Worm (Caenorhabditis elegans): ENCODE data around the gene acs-4.
A peak's percentile ranks its signal among the peaks of the same experiment; 100 is the strongest.

Gene acs-4

DNA sequence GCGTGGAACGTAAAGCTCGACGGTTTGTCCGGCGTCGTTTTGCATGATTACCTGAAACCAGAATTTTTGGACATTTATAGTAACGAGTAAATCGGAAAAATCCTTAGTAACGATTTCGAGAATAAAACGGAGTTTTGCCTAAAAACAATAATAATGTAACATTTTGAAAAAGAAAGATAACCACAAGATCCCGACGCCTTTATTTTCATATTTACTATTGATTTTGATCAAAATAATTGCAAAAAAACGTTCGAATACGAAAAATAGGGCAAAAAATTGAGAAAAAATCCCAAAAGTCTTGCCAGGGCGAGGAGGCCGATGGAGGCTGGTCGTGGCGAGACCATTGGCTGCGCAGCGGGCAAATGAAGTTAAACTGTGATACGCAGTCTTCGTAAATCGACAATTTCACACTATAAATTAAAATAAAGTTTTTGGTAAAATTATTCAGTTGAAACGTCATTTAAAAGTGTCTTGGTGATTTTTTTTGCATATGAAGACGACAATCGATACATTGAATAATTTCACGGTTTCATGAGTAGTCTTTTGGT lies 22.0 kb downstream of the acs-4 start, which contains the start of gene rps-21 (continued):
- peak; percentile 63 for TF ChIP-seq grh-1 (GFP tag; IDR thresholded peaks at IDR 0.05)
- no peak for TF ChIP-seq alr-1 (tag; optimal IDR thresholded peaks at IDR 0.05; ENCODE audit: borderline replicate concordance)
- TF ChIP-seq unc-98 (GFP tag; IDR thresholded peaks at IDR 0.05), result no peak
- peak; percentile 27 for TF ChIP-seq zip-4 (GFP tag; optimal IDR thresholded peaks at IDR 0.05)
- TF ChIP-seq lir-3 (tag; optimal IDR thresholded peaks at IDR 0.05; ENCODE audit: poor library complexity), result peak; percentile 47
- peak; percentile 67 for TF ChIP-seq lin-13 (GFP tag; optimal IDR thresholded peaks at IDR 0.05)
- TF ChIP-seq hpl-2 (GFP tag; optimal IDR thresholded peaks at IDR 0.05), result peak; percentile 10
- TF ChIP-seq lin-15B (tag; optimal IDR thresholded peaks at IDR 0.05), result peak; percentile 83
- no peak for TF ChIP-seq aha-1 (tag; optimal IDR thresholded peaks at IDR 0.05)
- no peak for TF ChIP-seq ces-1 (GFP tag; optimal IDR thresholded peaks at IDR 0.05)
- peak; percentile 80 for TF ChIP-seq swsn-7 (tag; optimal IDR thresholded peaks at IDR 0.05)
- peak; percentile 84 for TF ChIP-seq nhr-47 (tag; optimal IDR thresholded peaks at IDR 0.05)
- peak; percentile 88 for TF ChIP-seq xbp-1 (tag; optimal IDR thresholded peaks at IDR 0.05)
- TF ChIP-seq egl-27 (tag; optimal IDR thresholded peaks at IDR 0.05), result peak; percentile 10 to 63
- peak; percentile 43 for TF ChIP-seq fos-1 (tag; optimal IDR thresholded peaks at IDR 0.05)
- peak; percentile 89 for TF ChIP-seq nhr-71 (tag; optimal IDR thresholded peaks at IDR 0.05)
- peak; percentile 22 for TF ChIP-seq egl-13 (tag; optimal IDR thresholded peaks at IDR 0.05)
- peak; percentile 72 for TF ChIP-seq nhr-90 (tag; optimal IDR thresholded peaks at IDR 0.05; ENCODE audit: poor library complexity)

DNA sequence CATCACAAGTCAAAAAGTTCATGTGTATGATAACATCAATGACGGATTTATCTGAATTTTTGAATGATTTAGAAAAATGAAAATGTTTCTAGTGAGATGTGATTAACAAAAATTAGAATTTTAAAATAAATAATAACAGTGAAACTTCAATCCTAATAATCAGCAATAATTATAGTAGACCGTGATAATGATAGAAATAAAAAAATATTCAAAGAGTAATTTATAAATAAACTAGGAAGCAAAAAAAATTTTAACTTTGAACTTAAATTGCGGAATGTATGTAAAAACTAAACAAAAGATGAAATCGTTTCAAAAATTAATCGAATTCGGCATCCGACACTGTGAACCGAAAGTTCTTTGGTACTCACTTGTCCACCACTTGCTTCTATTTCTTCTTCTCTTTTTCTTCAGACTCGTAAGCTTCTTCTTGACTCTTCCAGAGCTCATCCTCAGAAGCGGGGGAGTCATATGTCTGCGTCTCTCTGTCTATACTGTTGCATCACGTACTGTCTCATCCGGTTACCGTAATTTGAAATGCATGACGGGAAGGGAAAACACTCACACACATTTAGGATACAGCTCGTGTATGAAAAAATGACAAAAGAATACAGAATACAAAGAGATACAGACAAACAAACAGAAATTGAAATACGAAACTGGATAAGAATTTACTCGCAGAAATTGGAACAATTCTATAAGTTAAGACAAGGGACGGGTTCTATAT lies 25.5 kb downstream of the acs-4 start, which contains the start of gene mec-14:
TSS of gene mec-14 (minus strand) at position 51 of the 724 bp plus-strand sequence.
- TF ChIP-seq unc-86 (tag; optimal IDR thresholded peaks at IDR 0.05), result peak; percentile 39
- TF ChIP-seq mef-2 (tag; optimal IDR thresholded peaks at IDR 0.05), result no peak

DNA sequence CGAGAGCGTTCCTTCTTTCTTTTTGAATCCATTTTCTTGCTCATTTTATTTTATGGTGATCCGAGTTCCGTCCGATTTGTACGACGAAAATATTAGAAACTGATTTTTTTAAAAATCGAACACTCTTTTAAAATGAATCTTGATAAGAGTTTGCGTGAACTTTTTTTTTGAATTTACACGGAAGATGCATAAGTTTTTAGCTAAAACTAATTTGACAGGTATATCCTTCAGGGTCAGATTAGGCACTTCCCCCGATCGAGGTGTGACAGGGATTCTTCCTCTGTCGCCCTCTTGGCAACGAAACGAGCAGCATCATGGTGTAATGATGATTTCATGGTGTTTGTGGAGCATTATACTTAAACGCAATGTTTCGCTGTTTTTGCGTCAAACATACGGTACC lies 27.7 kb downstream of the acs-4 start, which contains the start of gene F37C12.18:
TSS of gene F37C12.18 (minus strand) at position 101 of the 400 bp plus-strand sequence.
- no peak for TF ChIP-seq egl-13 (tag; optimal IDR thresholded peaks at IDR 0.05)
- no peak for TF ChIP-seq efl-1 (optimal IDR thresholded peaks at IDR 0.05)
- TF ChIP-seq efl-1 (GFP tag; optimal IDR thresholded peaks at IDR 0.05 in 1 of 2), result peak in 1 of 2 experiments; percentile 49

DNA sequence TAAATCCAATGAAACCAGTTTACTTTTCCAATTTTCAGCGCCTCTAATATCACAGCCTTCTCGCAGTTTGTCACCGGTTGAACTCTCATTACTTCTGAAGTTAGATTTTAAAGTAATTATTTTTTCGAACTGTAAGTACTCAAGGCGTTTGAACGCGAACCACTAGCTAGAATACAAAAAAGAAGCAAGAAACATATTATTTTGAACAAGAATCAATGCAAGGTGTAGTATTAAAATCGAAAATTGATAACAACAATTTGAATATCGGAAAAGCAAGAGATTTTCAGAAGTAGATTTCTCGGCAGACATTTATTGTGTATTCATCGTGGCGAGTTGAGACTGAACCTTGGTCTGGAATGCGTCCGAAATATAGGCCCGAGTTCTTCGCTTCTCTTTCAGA lies 30.3 kb downstream of the acs-4 start, which contains the start of gene exos-9:
TSS of gene exos-9 (minus strand) at position 101 of the 400 bp plus-strand sequence.
- TF ChIP-seq pqm-1 (tag; optimal IDR thresholded peaks at IDR 0.05), result no peak
- TF ChIP-seq egl-13 (tag; optimal IDR thresholded peaks at IDR 0.05), result no peak
- TF ChIP-seq C04F5.9 (tag; optimal IDR thresholded peaks at IDR 0.05), result no peak
- TF ChIP-seq fkh-8 (tag; optimal IDR thresholded peaks at IDR 0.05), result no peak
- no peak for TF ChIP-seq ceh-88 (GFP tag; IDR thresholded peaks at IDR 0.05)
- TF ChIP-seq C34B4.2 (tag; optimal IDR thresholded peaks at IDR 0.05), result no peak
- TF ChIP-seq nhr-47 (tag; optimal IDR thresholded peaks at IDR 0.05), result no peak
- no peak for TF ChIP-seq nhr-77 (tag; optimal IDR thresholded peaks at IDR 0.05)
- TF ChIP-seq jun-1 (tag; optimal IDR thresholded peaks at IDR 0.05), result no peak
- TF ChIP-seq aha-1 (tag; optimal IDR thresholded peaks at IDR 0.05), result no peak
- no peak for TF ChIP-seq pax-3 (tag; optimal IDR thresholded peaks at IDR 0.05)
- no peak for TF ChIP-seq lir-3 (tag; optimal IDR thresholded peaks at IDR 0.05; ENCODE audit: poor library complexity)
- no peak for TF ChIP-seq blmp-1 (tag; optimal IDR thresholded peaks at IDR 0.05)

DNA sequence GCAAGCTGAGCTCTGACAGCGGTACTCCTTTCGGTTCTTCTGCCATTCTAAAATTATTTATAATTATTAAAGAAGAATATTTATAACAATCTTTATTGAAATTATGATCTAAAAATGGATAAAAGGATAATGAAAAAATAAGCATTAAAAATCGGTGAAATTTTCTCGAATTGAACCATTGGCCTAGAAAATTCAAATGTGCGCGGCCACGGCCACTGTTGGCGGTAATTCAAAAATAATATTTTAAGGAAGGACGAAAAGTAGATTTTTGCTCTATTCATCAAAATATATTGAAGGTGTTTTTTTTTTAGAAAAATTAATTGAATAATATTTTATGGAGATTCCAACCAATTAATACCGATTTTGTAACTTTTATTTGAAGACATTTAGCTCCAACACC lies 31.2 kb downstream of the acs-4 start, which contains the start of gene pfd-5:
TSS of gene pfd-5 (minus strand) at position 47 of the 400 bp plus-strand sequence.
- peak; percentile 51 for TF ChIP-seq skn-1 (tag; optimal IDR thresholded peaks at IDR 0.05)
- peak; percentile 76 for TF ChIP-seq lin-14 (GFP tag; optimal IDR thresholded peaks at IDR 0.05)
- TF ChIP-seq unc-30 (tag; optimal IDR thresholded peaks at IDR 0.05), result no peak
- TF ChIP-seq swsn-7 (tag; optimal IDR thresholded peaks at IDR 0.05), result peak; percentile 72
- TF ChIP-seq zip-4 (GFP tag; optimal IDR thresholded peaks at IDR 0.05), result no peak
- TF ChIP-seq elt-3 (tag; optimal IDR thresholded peaks at IDR 0.05), result no peak
- peak; percentile 81 to 96 for TF ChIP-seq efl-1 (optimal IDR thresholded peaks at IDR 0.05)
- peak; percentile 95 to 99 for TF ChIP-seq efl-1 (GFP tag; optimal IDR thresholded peaks at IDR 0.05 in 1 of 2)
- peak; percentile 77 for TF ChIP-seq dsc-1 (tag; optimal IDR thresholded peaks at IDR 0.05)
- TF ChIP-seq sptf-1 (tag; optimal IDR thresholded peaks at IDR 0.05), result no peak
- peak; percentile 43 for TF ChIP-seq elt-2 (tag; optimal IDR thresholded peaks at IDR 0.05)
- TF ChIP-seq ztf-4 (tag; optimal IDR thresholded peaks at IDR 0.05), result no peak
- TF ChIP-seq snu-23 (GFP tag; optimal IDR thresholded peaks at IDR 0.05), result peak; percentile 74
- no peak for TF ChIP-seq nhr-11 (tag; optimal IDR thresholded peaks at IDR 0.05)
- peak; percentile 82 for TF ChIP-seq nhr-71 (tag; optimal IDR thresholded peaks at IDR 0.05)
- no peak for TF ChIP-seq nhr-76 (tag; optimal IDR thresholded peaks at IDR 0.05)
- peak; percentile 85 for TF ChIP-seq nhr-47 (tag; optimal IDR thresholded peaks at IDR 0.05)
- peak; percentile 22 for TF ChIP-seq fkh-8 (tag; optimal IDR thresholded peaks at IDR 0.05)
- no peak for TF ChIP-seq pqm-1 (tag; optimal IDR thresholded peaks at IDR 0.05)
- no peak for TF ChIP-seq C34B4.2 (tag; optimal IDR thresholded peaks at IDR 0.05)
- TF ChIP-seq alr-1 (tag; optimal IDR thresholded peaks at IDR 0.05; ENCODE audit: borderline replicate concordance), result no peak
